Fruit fly (Drosophila melanogaster) Kc167 (cell line): Measurements from ENCODE around the gene Pdp1.

Experiments
- Myc ChIP-seq: fragments of >200 bp; optimal IDR thresholded peaks from 2 replicates; lab custom pipeline; 2017; ENCODE audit warnings: missing external identifiers
- Sin3A ChIP-seq: fragments of >200 bp; optimal IDR thresholded peaks from 2 replicates; lab custom pipeline; 2018; ENCODE audit warnings: missing external identifiers
- h ChIP-seq: fragments of >200 bp; optimal IDR thresholded peaks from 3 replicates; lab custom pipeline; 2018; ENCODE audit warnings: missing external identifiers
- insv ChIP-seq: fragments of >200 bp; optimal IDR thresholded peaks from 3 replicates; lab custom pipeline; 2018; ENCODE audit warnings: missing external identifiers
- psq ChIP-seq: fragments of >200 bp; optimal IDR thresholded peaks from 2 replicates; lab custom pipeline; 2017; ENCODE audit warnings: missing external identifiers
- ttk ChIP-seq: sonication (Bioruptor generic); optimal IDR thresholded peaks from 2 replicates; lab custom pipeline; 2017; ENCODE audit warnings: missing external identifiers

dm6 chr3L:7833684-7834337 is 33.4 kb downstream of the Pdp1 start:
- no peak for TF ChIP-seq h
- no peak for TF ChIP-seq insv (lab: Kevin White, UChicago)
- no peak for TF ChIP-seq ttk
- no peak for TF ChIP-seq psq (lab: Kevin White, UChicago)
- TF ChIP-seq Myc (lab: Kevin White, UChicago) = no peak
- TF ChIP-seq Sin3A = no peak
